Fruit fly (Drosophila melanogaster) whole organism, embryonic: Measurements from ENCODE around the gene CG6470.
A peak's percentile ranks its signal among the peaks of the same experiment; 100 is the strongest.

Source experiments
- Awh ChIP-seq: fragments of 200-800 bp; sonication (Bioruptor generic); IDR thresholded peaks from 2 replicates; pipeline ENCODE4, ENCODE4 v1.3.6; 2022; ENCODE audit warnings: missing biosample characterization, missing genetic modification characterization
- CG11398 ChIP-seq: fragments of 200-800 bp; sonication (Bioruptor generic); optimal IDR thresholded peaks from 2 replicates; lab custom pipeline; 2016; ENCODE audit warnings: missing biosample characterization, missing genetic modification characterization
- CG11456 ChIP-seq: fragments of 200-800 bp; sonication (Bioruptor generic); IDR thresholded peaks from 3 replicates; pipeline ENCODE4 v1.3.6; 2022; ENCODE audit warnings: missing biosample characterization, missing genetic modification characterization
- CG11723 ChIP-seq: fragments of 200-800 bp; sonication (Bioruptor generic); optimal IDR thresholded peaks from 2 replicates; lab custom pipeline; 2017; ENCODE audit warnings: missing biosample characterization, mild to moderate bottlenecking, missing genetic modification characterization
- CG13894 ChIP-seq: fragments of 200-800 bp; sonication (Bioruptor generic); optimal IDR thresholded peaks from 3 replicates; lab custom pipeline; 2018; ENCODE audit warnings: missing biosample characterization, mild to moderate bottlenecking, missing genetic modification characterization, moderate library complexity
- CG15601 ChIP-seq: fragments of 200-800 bp; sonication (Bioruptor generic); optimal IDR thresholded peaks from 3 replicates; lab custom pipeline; 2019; ENCODE audit warnings: missing biosample characterization, mild to moderate bottlenecking, missing genetic modification characterization, moderate library complexity
- CG16813 ChIP-seq: fragments of 200-800 bp; sonication (Bioruptor generic); IDR thresholded peaks from 3 replicates; pipeline ENCODE4 v1.3.6; 2022; ENCODE audit warnings: missing biosample characterization, missing genetic modification characterization; ENCODE audit not compliant: partially characterized antibody
- CG17385 ChIP-seq: fragments of 200-800 bp; sonication (Bioruptor generic); optimal IDR thresholded peaks from 3 replicates; lab custom pipeline; 2018; ENCODE audit warnings: missing biosample characterization, mild to moderate bottlenecking, missing genetic modification characterization
- CG17568 ChIP-seq: fragments of 200-800 bp; sonication (Bioruptor generic); optimal IDR thresholded peaks from 2 replicates; lab custom pipeline; 2018; ENCODE audit warnings: missing biosample characterization, mild to moderate bottlenecking, missing genetic modification characterization, moderate library complexity
- CG17612 ChIP-seq: fragments of 200-800 bp; sonication (Bioruptor generic); IDR thresholded peaks from 2 replicates; pipeline ENCODE4 v1.3.6; 2022; ENCODE audit warnings: missing biosample characterization, missing genetic modification characterization
- CG18619 ChIP-seq: fragments of 200-800 bp; sonication (Bioruptor generic); optimal IDR thresholded peaks from 3 replicates; lab custom pipeline; 2017; ENCODE audit warnings: missing biosample characterization, mild to moderate bottlenecking, missing genetic modification characterization
- CG30431 ChIP-seq: fragments of 200-800 bp; sonication (Bioruptor generic); optimal IDR thresholded peaks from 2 replicates; lab custom pipeline; 2017; ENCODE audit warnings: missing biosample characterization, missing genetic modification characterization
- CG31224 ChIP-seq: fragments of 200-800 bp; sonication (Bioruptor generic); IDR thresholded peaks from 2 replicates; pipeline ENCODE4 v1.3.6; 2022; ENCODE audit warnings: missing biosample characterization, missing genetic modification characterization
- CG4404 ChIP-seq: fragments of 200-800 bp; sonication (Bioruptor generic); IDR thresholded peaks from 2 replicates; pipeline ENCODE4 v1.3.6; 2022; ENCODE audit warnings: missing biosample characterization, missing genetic modification characterization
- CG7745 ChIP-seq: fragments of 200-800 bp; sonication (Bioruptor generic); optimal IDR thresholded peaks from 2 replicates; lab custom pipeline; 2018; ENCODE audit warnings: missing biosample characterization, mild to moderate bottlenecking, missing genetic modification characterization, moderate library complexity
- CG7786 ChIP-seq: fragments of 200-800 bp; sonication (Bioruptor generic); optimal IDR thresholded peaks from 2 replicates; lab custom pipeline; 2016; ENCODE audit warnings: missing biosample characterization, missing genetic modification characterization
- CG7987 ChIP-seq: fragments of 200-800 bp; sonication (Bioruptor generic); optimal IDR thresholded peaks from 2 replicates; lab custom pipeline; 2018; ENCODE audit warnings: missing biosample characterization, mild to moderate bottlenecking, missing genetic modification characterization, moderate library complexity
- CG8089 ChIP-seq: fragments of 200-800 bp; sonication (Bioruptor generic); optimal IDR thresholded peaks from 3 replicates; lab custom pipeline; 2016; ENCODE audit warnings: missing biosample characterization, missing genetic modification characterization
- CG8290 ChIP-seq, 3 experiments: fragments of 200-800 bp; sonication (Bioruptor generic); optimal IDR thresholded peaks; 2 replicates each; lab custom pipeline; 2016 to 2019; ENCODE audit warnings: missing biosample characterization in 3 of 3, missing genetic modification characterization in 3 of 3, mild to moderate bottlenecking in 2 of 3, moderate library complexity in 1 of 3
- CG9932 ChIP-seq: fragments of 200-800 bp; sonication (Bioruptor generic); IDR thresholded peaks from 2 replicates; pipeline ENCODE4 v1.3.6; 2022; ENCODE audit warnings: missing biosample characterization, missing genetic modification characterization
- D19A ChIP-seq: fragments of 200-800 bp; optimal IDR thresholded peaks from 3 replicates; lab custom pipeline; 2019; ENCODE audit warnings: missing biosample characterization, mild to moderate bottlenecking, missing genetic modification characterization, moderate library complexity
- H2.0 ChIP-seq: fragments of 200-800 bp; sonication (Bioruptor generic); IDR thresholded peaks from 2 replicates; pipeline ENCODE4 v1.3.6; 2022; ENCODE audit warnings: missing biosample characterization, missing genetic modification characterization
- HLH4C ChIP-seq: fragments of 200-800 bp; sonication (Bioruptor generic); IDR thresholded peaks from 3 replicates; pipeline ENCODE4 v1.3.6; 2022; ENCODE audit warnings: missing biosample characterization, missing genetic modification characterization; ENCODE audit not compliant: partially characterized antibody
- Hr39 ChIP-seq: fragments of >200 bp; optimal IDR thresholded peaks from 2 replicates; lab custom pipeline; 2017
- Mad ChIP-seq: fragments of 200-800 bp; sonication (Bioruptor generic); optimal IDR thresholded peaks from 2 replicates; lab custom pipeline; 2016; ENCODE audit warnings: missing biosample characterization, missing genetic modification characterization
- NFAT ChIP-seq: fragments of 200-800 bp; sonication (Bioruptor generic); IDR thresholded peaks from 2 replicates; pipeline ENCODE4 v1.3.6; 2022; ENCODE audit warnings: missing biosample characterization, missing genetic modification characterization
- NK7.1 ChIP-seq: fragments of 200-800 bp; sonication (Bioruptor generic); optimal IDR thresholded peaks from 3 replicates; lab custom pipeline; 2016; ENCODE audit warnings: missing biosample characterization, missing genetic modification characterization
- Neu2 ChIP-seq: fragments of 200-800 bp; sonication (Bioruptor generic); optimal IDR thresholded peaks from 3 replicates; lab custom pipeline; 2016; ENCODE audit warnings: missing biosample characterization, missing genetic modification characterization, borderline replicate concordance
- Ptx1 ChIP-seq: fragments of 200-800 bp; sonication (Bioruptor generic); IDR thresholded peaks from 2 replicates; pipeline ENCODE4 v1.3.6; 2022; ENCODE audit warnings: missing biosample characterization, missing genetic modification characterization
- Stat92E ChIP-seq, 3 experiments: fragments of >200 bp in 2 of 3; fragments of 200-800 bp in 1 of 3; sonication (Bioruptor generic) in 1 of 3; optimal IDR thresholded peaks; 2 replicates each; lab custom pipeline; 2017 to 2019; ENCODE audit warnings: missing biosample characterization in 3 of 3, missing genetic modification characterization in 3 of 3, mild to moderate bottlenecking in 1 of 3, moderate library complexity in 1 of 3
- al ChIP-seq: fragments of 200-800 bp; sonication (Bioruptor generic); IDR thresholded peaks from 2 replicates; pipeline ENCODE4 v1.3.6; 2022; ENCODE audit warnings: missing biosample characterization, missing genetic modification characterization
- ash1 ChIP-seq: fragments of 200-800 bp; sonication (Bioruptor generic); optimal IDR thresholded peaks from 2 replicates; lab custom pipeline; 2018; ENCODE audit warnings: missing biosample characterization, mild to moderate bottlenecking, missing genetic modification characterization
- croc ChIP-seq: fragments of 200-800 bp; sonication (Bioruptor generic); conservative IDR thresholded peaks from 3 replicates; pipeline ENCODE4 v1.3.6; 2022; ENCODE audit warnings: missing biosample characterization, missing genetic modification characterization
- crol ChIP-seq: fragments of 200-800 bp; sonication (Bioruptor generic); IDR thresholded peaks from 2 replicates; pipeline ENCODE4 v1.3.6; 2022; ENCODE audit warnings: missing biosample characterization, missing genetic modification characterization
- eyg ChIP-seq: fragments of 200-800 bp; sonication (Bioruptor generic); optimal IDR thresholded peaks from 3 replicates; lab custom pipeline; 2016; ENCODE audit warnings: missing biosample characterization, missing genetic modification characterization
- fu2 ChIP-seq: fragments of 200-800 bp; sonication (Bioruptor generic); optimal IDR thresholded peaks from 2 replicates; lab custom pipeline; 2016; ENCODE audit warnings: missing biosample characterization, missing genetic modification characterization
- gem ChIP-seq: fragments of 200-800 bp; sonication (Bioruptor generic); optimal IDR thresholded peaks from 2 replicates; lab custom pipeline; 2019; ENCODE audit warnings: missing biosample characterization, mild to moderate bottlenecking, missing genetic modification characterization, moderate library complexity
- h ChIP-seq: fragments of >200 bp; optimal IDR thresholded peaks from 2 replicates; lab custom pipeline; 2017
- hbn ChIP-seq: fragments of 200-800 bp; sonication (Bioruptor generic); IDR thresholded peaks from 2 replicates; pipeline ENCODE4 v1.3.6; 2022; ENCODE audit warnings: missing biosample characterization, missing genetic modification characterization; ENCODE audit not compliant: partially characterized antibody
- knrl ChIP-seq: fragments of 200-800 bp; sonication (Bioruptor generic); IDR thresholded peaks from 3 replicates; pipeline ENCODE4 v1.3.6; 2022; ENCODE audit warnings: missing biosample characterization, missing genetic modification characterization; ENCODE audit not compliant: partially characterized antibody
- nerfin-1 ChIP-seq: fragments of 200-800 bp; sonication (Bioruptor generic); optimal IDR thresholded peaks from 3 replicates; lab custom pipeline; 2019; ENCODE audit warnings: missing biosample characterization, mild to moderate bottlenecking, missing genetic modification characterization, moderate library complexity
- nom ChIP-seq: fragments of 200-800 bp; sonication (Bioruptor generic); optimal IDR thresholded peaks from 2 replicates; lab custom pipeline; 2017; ENCODE audit warnings: missing biosample characterization, missing genetic modification characterization, mild to moderate bottlenecking, moderate library complexity, missing genetic modification reagents
- onecut ChIP-seq: fragments of 200-800 bp; sonication (Bioruptor generic); IDR thresholded peaks from 2 replicates; pipeline ENCODE4 v1.3.6; 2022; ENCODE audit warnings: missing biosample characterization, missing genetic modification characterization
- sens-2 ChIP-seq: fragments of 200-800 bp; sonication (Bioruptor generic); IDR thresholded peaks from 2 replicates; pipeline ENCODE4 v1.3.6; 2022; ENCODE audit warnings: missing biosample characterization, missing genetic modification characterization
- sima ChIP-seq: fragments of 200-800 bp; sonication (Bioruptor generic); optimal IDR thresholded peaks from 2 replicates; lab custom pipeline; 2016; ENCODE audit warnings: missing biosample characterization, missing genetic modification characterization
- sna ChIP-seq: fragments of 200-800 bp; sonication (Bioruptor generic); IDR thresholded peaks from 2 replicates; pipeline ENCODE4 v1.3.6; 2022; ENCODE audit warnings: missing biosample characterization, missing genetic modification characterization; ENCODE audit not compliant: partially characterized antibody
- stc ChIP-seq: fragments of 200-800 bp; sonication (Bioruptor generic); IDR thresholded peaks from 2 replicates; pipeline ENCODE4 v1.3.6; 2022; ENCODE audit warnings: missing biosample characterization, missing genetic modification characterization
- tll ChIP-seq, 2 experiments: fragments of 200-800 bp in 1 of 2; fragments of >200 bp in 1 of 2; sonication (Bioruptor generic) in 1 of 2; optimal IDR thresholded peaks; 2 replicates each; lab custom pipeline; 2017 to 2019; ENCODE audit warnings: missing biosample characterization in 2 of 2, missing genetic modification characterization in 2 of 2, mild to moderate bottlenecking in 1 of 2, moderate library complexity in 1 of 2
- twi ChIP-seq: fragments of 200-800 bp; optimal IDR thresholded peaks from 2 replicates; lab custom pipeline; 2019; ENCODE audit warnings: missing biosample characterization, mild to moderate bottlenecking, missing genetic modification characterization, moderate library complexity
- vvl ChIP-seq: fragments of 200-800 bp; sonication (Bioruptor generic); IDR thresholded peaks from 2 replicates; pipeline ENCODE4 v1.3.6; 2022; ENCODE audit warnings: missing biosample characterization, missing genetic modification characterization

The CG6470 gene

dm6 chrX:18541915-18542314 lies 27.2 kb upstream of the CG6470 start (continued):
- TF ChIP-seq Mad (GFP tag; lab: Kevin White, UChicago) (no peak), CG17612 (GFP tag; lab: Robert Waterston, UW) (no peak), sima (GFP tag; lab: Kevin White, UChicago) (no peak), croc (no peak), CG4404 (GFP tag; lab: Robert Waterston, UW) (no peak), HLH4C (GFP tag; lab: Robert Waterston, UW) (no peak), CG7745 (tag; lab: Kevin White, UChicago) (no peak), hbn (no peak), Neu2 (no peak), Stat92E (GFP tag; optimal IDR thresholded peaks at IDR 0.05; lab: Kevin White, UChicago) (no peak), ash1 (no peak), CG8089 (GFP tag; lab: Kevin White, UChicago) (no peak), H2.0 (GFP tag; lab: Robert Waterston, UW) (no peak), CG9932 (GFP tag; lab: Robert Waterston, UW) (no peak), sna (no peak), nom (GFP tag; lab: Kevin White, UChicago) (no peak), CG17385 (GFP tag; lab: Kevin White, UChicago) (no peak), stc (GFP tag; lab: Robert Waterston, UW) (0 out of 2 replicates have a peak, but pooled peaks have one; percentile 14), CG11398 (no peak), gem (tag; lab: Kevin White, UChicago) (peak; percentile 59), twi (tag; lab: Kevin White, UChicago) (no peak), CG13894 (tag; lab: Kevin White, UChicago) (no peak), NFAT (GFP tag; lab: Robert Waterston, UW) (no peak), CG7987 (no peak), al (GFP tag; lab: Robert Waterston, UW) (no peak), Hr39 (lab: Kevin White, UChicago) (no peak), CG8290 (GFP tag; optimal IDR thresholded peaks at IDR 0.05; lab: Kevin White, UChicago) (no peak), CG8290 (tag; optimal IDR thresholded peaks at IDR 0.05; lab: Kevin White, UChicago) (no peak), nerfin-1 (tag; lab: Kevin White, UChicago) (no peak), CG18619 (GFP tag; lab: Kevin White, UChicago) (no peak), Ptx1 (GFP tag; lab: Robert Waterston, UW) (no peak), CG17568 (no peak), crol (GFP tag; lab: Robert Waterston, UW) (no peak), CG7786 (GFP tag; lab: Kevin White, UChicago) (no peak), Awh (GFP tag; lab: Robert Waterston, UW) (no peak), tll (GFP tag; optimal IDR thresholded peaks at IDR 0.05; lab: Kevin White, UChicago) (no peak), onecut (GFP tag; lab: Robert Waterston, UW) (no peak), NK7.1 (no peak), sens-2 (GFP tag; lab: Robert Waterston, UW) (no peak), fu2 (GFP tag; lab: Kevin White, UChicago) (no peak), CG30431 (GFP tag; lab: Kevin White, UChicago) (no peak), vvl (GFP tag; lab: Robert Waterston, UW) (peak; percentile 47; the same call in 1 of the 2 replicates), CG15601 (tag; lab: Kevin White, UChicago) (no peak), CG31224 (GFP tag; lab: Robert Waterston, UW) (no peak), D19A (tag; lab: Kevin White, UChicago) (no peak), eyg (GFP tag; lab: Kevin White, UChicago) (no peak), knrl (GFP tag; lab: Robert Waterston, UW) (no peak), CG11723 (GFP tag; lab: Kevin White, UChicago) (no peak), h (lab: Kevin White, UChicago) (no peak), CG11456 (GFP tag; lab: Robert Waterston, UW) (no peak), CG16813 (no peak)
- TF ChIP-seq, all 482 proteins: peak for 63
